Worm (Caenorhabditis elegans) whole organism, late embryonic: ENCODE measurements around the gene W05H9.4.
A peak's percentile ranks its signal among the peaks of the same experiment; 100 is the strongest.

ENCODE experiments used
- C08G9.2 ChIP-seq: sonication (generic microtip); optimal IDR thresholded peaks from 2 replicates; lab custom pipeline; 2016; ENCODE audit warnings: mild to moderate bottlenecking, missing genetic modification characterization, moderate library complexity, missing compliant biosample characterization
- C38D4.7 ChIP-seq: fragments of 200-800 bp; sonication (Bioruptor generic); optimal IDR thresholded peaks from 2 replicates; lab custom pipeline; 2018; ENCODE audit warnings: mild to moderate bottlenecking, missing genetic modification characterization, moderate library complexity, missing compliant biosample characterization
- F13H6.1 ChIP-seq: sonication (generic microtip); optimal IDR thresholded peaks from 2 replicates; lab custom pipeline; 2016; ENCODE audit warnings: missing genetic modification characterization, missing compliant biosample characterization
- K02D7.2 ChIP-seq: sonication (generic microtip); optimal IDR thresholded peaks from 2 replicates; lab custom pipeline; 2017; ENCODE audit warnings: mild to moderate bottlenecking, missing genetic modification characterization, missing compliant biosample characterization
- Y22D7AL.16 ChIP-seq: sonication (generic microtip); optimal IDR thresholded peaks from 2 replicates; lab custom pipeline; 2016; ENCODE audit warnings: missing genetic modification characterization, missing compliant biosample characterization
- ahr-1 ChIP-seq: sonication (generic microtip); optimal IDR thresholded peaks from 2 replicates; lab custom pipeline; 2016; ENCODE audit warnings: missing genetic modification characterization, missing compliant biosample characterization
- ama-1 ChIP-seq: fragments of 150-350 bp; optimal IDR thresholded peaks from 2 replicates; lab custom pipeline; 2014
- ceh-14 ChIP-seq: sonication (generic microtip); optimal IDR thresholded peaks from 2 replicates; lab custom pipeline; 2016; ENCODE audit warnings: missing genotype, missing genetic modification characterization, missing compliant biosample characterization
- ceh-18 ChIP-seq: sonication (generic microtip); optimal IDR thresholded peaks from 2 replicates; lab custom pipeline; 2016; ENCODE audit warnings: missing genetic modification characterization, missing compliant biosample characterization
- ceh-19 ChIP-seq: fragments of 200-800 bp; sonication (Bioruptor generic); optimal IDR thresholded peaks from 2 replicates; lab custom pipeline; 2018; ENCODE audit warnings: mild to moderate bottlenecking, missing genetic modification characterization, missing compliant biosample characterization
- ceh-2 ChIP-seq: sonication (generic microtip); optimal IDR thresholded peaks from 2 replicates; lab custom pipeline; 2016; ENCODE audit warnings: missing genotype, missing genetic modification characterization, missing compliant biosample characterization
- ceh-22 ChIP-seq: sonication (generic microtip); optimal IDR thresholded peaks from 2 replicates; lab custom pipeline; 2017; ENCODE audit warnings: missing biosample characterization, missing genetic modification characterization
- ceh-24 ChIP-seq: sonication (generic microtip); optimal IDR thresholded peaks from 2 replicates; lab custom pipeline; 2016; ENCODE audit warnings: mild to moderate bottlenecking, missing genetic modification characterization, missing compliant biosample characterization
- ceh-31 ChIP-seq: sonication (generic microtip); optimal IDR thresholded peaks from 2 replicates; lab custom pipeline; 2016; ENCODE audit warnings: missing genetic modification characterization, missing compliant biosample characterization
- ceh-45 ChIP-seq: fragments of 200-800 bp; sonication (Bioruptor generic); IDR thresholded peaks from 2 replicates; pipeline ENCODE4 v1.3.6; 2022; ENCODE audit warnings: missing genetic modification reagents, missing genetic modification characterization, missing compliant biosample characterization
- ceh-48 ChIP-seq: sonication (generic microtip); optimal IDR thresholded peaks from 2 replicates; lab custom pipeline; 2016; ENCODE audit warnings: missing genetic modification characterization, inconsistent platforms, missing compliant biosample characterization
- ceh-6 ChIP-seq: fragments of 200-800 bp; sonication (Bioruptor generic); optimal IDR thresholded peaks from 2 replicates; lab custom pipeline; 2018; ENCODE audit warnings: mild to moderate bottlenecking, missing genetic modification characterization, missing compliant biosample characterization
- ceh-9 ChIP-seq: sonication (generic microtip); optimal IDR thresholded peaks from 2 replicates; lab custom pipeline; 2016; ENCODE audit warnings: mild to moderate bottlenecking, missing genetic modification characterization, inconsistent platforms, missing compliant biosample characterization
- che-1 ChIP-seq: sonication (generic microtip); optimal IDR thresholded peaks from 2 replicates; lab custom pipeline; 2016; ENCODE audit warnings: mild to moderate bottlenecking, missing genetic modification characterization, missing compliant biosample characterization
- dmd-4 ChIP-seq: sonication (generic microtip); optimal IDR thresholded peaks from 2 replicates; lab custom pipeline; 2016; ENCODE audit warnings: borderline replicate concordance, missing genetic modification characterization, missing compliant biosample characterization
- dve-1 ChIP-seq: sonication (generic microtip); optimal IDR thresholded peaks from 2 replicates; lab custom pipeline; 2017; ENCODE audit warnings: antibody characterized with exemption, mild to moderate bottlenecking, missing genetic modification characterization, missing compliant biosample characterization
- elt-2 ChIP-seq: sonication (generic microtip); optimal IDR thresholded peaks from 2 replicates; lab custom pipeline; 2016; ENCODE audit warnings: missing genetic modification reagents, missing genetic modification characterization, missing compliant biosample characterization
- fax-1 ChIP-seq: sonication (generic microtip); optimal IDR thresholded peaks from 2 replicates; lab custom pipeline; 2016; ENCODE audit warnings: missing genotype, missing genetic modification characterization, missing compliant biosample characterization
- fkh-10 ChIP-seq: fragments of 150-350 bp; optimal IDR thresholded peaks from 2 replicates; lab custom pipeline; 2014; ENCODE audit warnings: missing biosample characterization, missing genetic modification reagents, missing genetic modification characterization
- gmeb-2 ChIP-seq: sonication (generic microtip); optimal IDR thresholded peaks from 2 replicates; lab custom pipeline; 2016; ENCODE audit warnings: missing genetic modification characterization, inconsistent platforms, missing compliant biosample characterization
- hlh-13 ChIP-seq: fragments of 200-800 bp; sonication (Bioruptor generic); optimal IDR thresholded peaks from 2 replicates; lab custom pipeline; 2018; ENCODE audit warnings: mild to moderate bottlenecking, missing genetic modification characterization, missing compliant biosample characterization
- hlh-15 ChIP-seq: sonication (generic microtip); optimal IDR thresholded peaks from 2 replicates; lab custom pipeline; 2016; ENCODE audit warnings: missing genetic modification characterization, missing compliant biosample characterization
- hlh-8 ChIP-seq: sonication (generic microtip); optimal IDR thresholded peaks from 2 replicates; lab custom pipeline; 2016; ENCODE audit warnings: missing genotype, missing genetic modification characterization, missing compliant biosample characterization
- madf-2 ChIP-seq: sonication (generic microtip); optimal IDR thresholded peaks from 2 replicates; lab custom pipeline; 2017; ENCODE audit warnings: missing genetic modification characterization, missing compliant biosample characterization
- mec-3 ChIP-seq: sonication (generic microtip); optimal IDR thresholded peaks from 2 replicates; lab custom pipeline; 2016; ENCODE audit warnings: borderline replicate concordance, missing genetic modification characterization, missing compliant biosample characterization
- nhr-232 ChIP-seq: sonication (generic microtip); optimal IDR thresholded peaks from 2 replicates; lab custom pipeline; 2016; ENCODE audit warnings: missing genetic modification characterization, missing compliant biosample characterization
- npax-4 ChIP-seq: sonication (generic microtip); optimal IDR thresholded peaks from 2 replicates; lab custom pipeline; 2016; ENCODE audit warnings: missing genetic modification characterization, missing compliant biosample characterization
- odd-2 ChIP-seq: sonication (generic microtip); optimal IDR thresholded peaks from 2 replicates; lab custom pipeline; 2017; ENCODE audit warnings: antibody characterized with exemption, mild to moderate bottlenecking, missing genetic modification characterization, missing compliant biosample characterization
- pag-3 ChIP-seq: sonication (generic microtip); optimal IDR thresholded peaks from 2 replicates; lab custom pipeline; 2016; ENCODE audit warnings: missing compliant biosample characterization, missing genetic modification characterization, borderline replicate concordance
- pax-1 ChIP-seq: fragments of 150-350 bp; optimal IDR thresholded peaks from 2 replicates; lab custom pipeline; 2014; ENCODE audit warnings: missing biosample characterization, missing genetic modification characterization
- pha-4 ChIP-seq: fragments of 150-350 bp; optimal IDR thresholded peaks from 2 replicates; lab custom pipeline; 2018; ENCODE audit warnings: missing biosample characterization, missing genetic modification reagents, missing genetic modification characterization
- pros-1 ChIP-seq: fragments of 150-350 bp; optimal IDR thresholded peaks from 2 replicates; lab custom pipeline; 2014; ENCODE audit warnings: missing biosample characterization, missing genetic modification reagents, missing genetic modification characterization
- rnt-1 ChIP-seq: sonication (generic microtip); optimal IDR thresholded peaks from 2 replicates; lab custom pipeline; 2016; ENCODE audit warnings: missing genetic modification characterization, missing compliant biosample characterization
- sdc-2 ChIP-seq: sonication (generic microtip); optimal IDR thresholded peaks from 2 replicates; lab custom pipeline; 2016; ENCODE audit warnings: missing genotype, missing genetic modification characterization, missing compliant biosample characterization
- sox-2 ChIP-seq: fragments of 200-800 bp; sonication (Bioruptor generic); IDR thresholded peaks from 2 replicates; pipeline ENCODE4 v1.3.6; 2022; ENCODE audit warnings: missing genetic modification reagents, missing genetic modification characterization, missing compliant biosample characterization
- syd-9 ChIP-seq: sonication (generic microtip); optimal IDR thresholded peaks from 2 replicates; lab custom pipeline; 2016; ENCODE audit warnings: mild to moderate bottlenecking, missing genetic modification characterization, moderate library complexity, missing compliant biosample characterization
- tbx-2 ChIP-seq: sonication (generic microtip); optimal IDR thresholded peaks from 2 replicates; lab custom pipeline; 2016; ENCODE audit warnings: missing genetic modification characterization, missing compliant biosample characterization
- tbx-7 ChIP-seq: sonication (generic microtip); optimal IDR thresholded peaks from 2 replicates; lab custom pipeline; 2016; ENCODE audit warnings: missing genotype, missing genetic modification characterization, missing compliant biosample characterization
- ttx-3 ChIP-seq: sonication (generic microtip); optimal IDR thresholded peaks from 2 replicates; lab custom pipeline; 2016; ENCODE audit warnings: missing genetic modification reagents, missing genetic modification characterization, missing compliant biosample characterization
- unc-42 ChIP-seq: sonication (generic microtip); optimal IDR thresholded peaks from 2 replicates; lab custom pipeline; 2016; ENCODE audit warnings: missing genotype, missing genetic modification characterization, missing compliant biosample characterization
- unc-55 ChIP-seq: sonication (generic microtip); optimal IDR thresholded peaks from 2 replicates; lab custom pipeline; 2017; ENCODE audit warnings: missing biosample characterization, missing genetic modification reagents, missing genetic modification characterization
- zip-5 ChIP-seq: sonication (generic microtip); optimal IDR thresholded peaks from 2 replicates; lab custom pipeline; 2016; ENCODE audit warnings: missing genetic modification characterization, missing compliant biosample characterization
- ztf-16 ChIP-seq: sonication (generic microtip); optimal IDR thresholded peaks from 2 replicates; lab custom pipeline; 2017; ENCODE audit warnings: missing genetic modification characterization, missing compliant biosample characterization

The W05H9.4 gene

DNA sequence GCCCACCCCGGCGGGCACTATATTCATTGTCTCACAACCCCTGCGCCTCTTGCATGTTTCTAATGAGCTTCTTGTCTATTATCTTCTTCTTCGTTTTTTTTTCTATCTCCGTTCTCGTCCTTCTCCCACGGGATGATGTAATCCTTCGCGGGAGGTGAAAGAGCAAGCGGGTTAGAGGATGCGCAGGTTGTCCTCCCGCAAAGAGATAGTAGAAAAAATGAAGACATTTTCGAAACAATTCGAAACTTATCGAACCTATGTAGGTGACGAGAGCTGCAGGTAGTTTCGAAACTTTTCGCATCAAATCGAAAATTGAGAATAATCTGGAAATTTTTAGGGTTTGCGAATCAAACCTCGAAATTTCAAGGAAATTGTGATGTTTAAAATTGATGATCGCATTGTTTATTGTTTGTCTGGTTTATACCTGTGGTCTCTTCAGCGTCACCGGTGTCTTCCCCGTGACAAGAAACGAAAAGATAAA lies 13.1 kb upstream of the W05H9.4 start:
- TF ChIP-seq fkh-10 (no peak), madf-2 (no peak), K02D7.2 (no peak), tbx-2 (tag; lab: Kevin White, UChicago) (peak; percentile 25), unc-55 (no peak), sox-2 (GFP tag; lab: Robert Waterston, UW) (no peak), ceh-18 (peak; percentile 73)

DNA sequence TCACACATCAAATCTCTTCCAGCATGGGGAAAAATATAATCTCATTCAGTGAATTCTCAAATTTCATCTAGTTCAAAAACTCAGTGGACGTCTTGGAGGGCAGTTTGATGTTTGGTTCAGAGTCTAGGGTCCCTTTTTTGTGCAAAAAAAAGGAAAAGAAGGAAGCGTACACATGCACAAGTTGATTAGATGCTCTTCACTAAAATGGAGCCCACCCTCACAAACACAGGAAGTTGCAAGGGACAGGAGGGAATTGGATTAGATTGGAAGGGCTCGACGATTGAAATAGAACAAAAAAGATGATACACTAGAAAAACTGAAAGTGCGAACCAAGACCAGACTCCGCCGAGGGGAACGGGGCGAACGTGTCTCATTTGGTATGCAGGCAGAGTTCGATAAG lies 12.6 kb upstream of the W05H9.4 start:
- TF ChIP-seq gmeb-2 (tag; lab: Kevin White, UChicago), result no peak
- TF ChIP-seq ceh-6 (GFP tag; lab: Kevin White, UChicago), result no peak
- no peak for TF ChIP-seq dve-1 (tag; lab: Kevin White, UChicago)
- TF ChIP-seq ceh-31, result peak; percentile 19
- no peak for TF ChIP-seq fax-1 (tag; lab: Kevin White, UChicago)
- peak; percentile 97 for TF ChIP-seq unc-42
- TF ChIP-seq mec-3, result no peak
- TF ChIP-seq ceh-9 (tag; lab: Kevin White, UChicago), result no peak

DNA sequence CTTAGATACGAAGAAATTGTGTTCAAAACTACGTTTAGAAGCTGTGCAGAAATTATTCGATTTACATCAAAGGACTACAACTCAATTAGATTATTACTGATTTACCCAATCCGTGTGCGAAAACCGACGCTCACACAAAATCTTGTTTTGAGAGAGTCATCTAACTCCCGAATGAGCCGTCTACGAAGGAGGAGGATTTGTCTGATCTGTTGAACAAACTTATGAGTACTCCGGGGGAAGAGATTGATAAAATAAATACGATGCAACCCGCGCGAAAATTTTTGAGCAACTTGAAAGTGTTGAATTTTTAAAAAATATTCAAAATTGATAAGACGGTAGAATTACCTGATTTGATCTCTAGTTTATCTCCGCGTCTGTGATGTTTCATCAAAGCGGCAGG lies 12.1 kb upstream of the W05H9.4 start:
- no peak for TF ChIP-seq npax-4 (tag; lab: Kevin White, UChicago)
- no peak for TF ChIP-seq ceh-45 (GFP tag; lab: Robert Waterston, UW)
- no peak for TF ChIP-seq ceh-2
- TF ChIP-seq C08G9.2 (tag; lab: Kevin White, UChicago), result no peak
- no peak for TF ChIP-seq syd-9 (tag; lab: Kevin White, UChicago)
- no peak for TF ChIP-seq F13H6.1
- no peak for TF ChIP-seq che-1 (tag; lab: Kevin White, UChicago)
- no peak for TF ChIP-seq hlh-13
- TF ChIP-seq ceh-6 (GFP tag; lab: Kevin White, UChicago), result no peak
- no peak for TF ChIP-seq C38D4.7
- TF ChIP-seq odd-2 (tag; lab: Kevin White, UChicago), result no peak
- no peak for TF ChIP-seq ahr-1 (tag; lab: Kevin White, UChicago)
- no peak for TF ChIP-seq ceh-24 (tag; lab: Kevin White, UChicago)
- no peak for TF ChIP-seq pag-3

DNA sequence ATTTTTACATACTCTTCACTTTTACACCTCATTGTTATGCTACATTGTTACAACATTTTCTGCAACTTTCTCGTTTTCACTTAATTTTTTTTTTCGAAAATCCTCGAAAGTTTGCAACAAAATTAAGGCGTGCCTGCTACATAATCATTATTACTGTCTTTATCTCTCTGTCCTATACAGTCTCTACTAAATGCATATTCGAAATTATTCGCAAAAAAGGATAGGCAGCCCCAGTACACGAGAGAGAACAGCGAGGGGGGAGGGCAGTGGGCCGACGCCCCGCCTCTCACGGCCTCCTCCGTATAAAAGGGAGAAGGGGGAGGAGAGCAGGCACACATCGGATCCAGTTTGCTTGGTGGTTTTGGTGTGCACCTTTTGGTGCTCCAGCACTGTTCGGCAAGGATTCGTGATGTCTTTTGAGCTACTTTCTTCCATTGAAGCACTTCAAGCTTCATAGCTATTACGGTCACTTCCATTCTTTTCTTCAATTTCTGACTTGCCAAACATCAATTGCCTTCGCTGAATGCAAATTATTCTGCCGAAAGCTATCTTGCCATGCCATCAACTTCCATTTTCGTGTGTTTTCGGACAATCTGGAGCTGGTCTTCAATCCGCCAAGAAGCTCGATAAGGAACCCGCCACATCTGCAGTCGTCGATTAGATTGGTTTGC lies 11.4 kb upstream of the W05H9.4 start:
- no peak for TF ChIP-seq ttx-3 (tag; lab: Kevin White, UChicago)
- no peak for TF ChIP-seq ztf-16 (tag; lab: Kevin White, UChicago)
- TF ChIP-seq ceh-6 (GFP tag; lab: Kevin White, UChicago), result no peak
- TF ChIP-seq tbx-7, result no peak
- TF ChIP-seq pag-3, result no peak
- no peak for TF ChIP-seq ceh-22 (tag; lab: Kevin White, UChicago)
- TF ChIP-seq ceh-2, result peak; percentile 37
- TF ChIP-seq sdc-2, result no peak
- TF ChIP-seq rnt-1 (tag; lab: Kevin White, UChicago), result peak; percentile 48
- no peak for TF ChIP-seq zip-5 (tag; lab: Kevin White, UChicago)
- no peak for TF ChIP-seq ceh-19 (GFP tag; lab: Kevin White, UChicago)
- TF ChIP-seq ceh-14 (tag; lab: Kevin White, UChicago), result no peak
- TF ChIP-seq pha-4, result no peak
- TF ChIP-seq pax-1 (tag; lab: Kevin White, UChicago), result no peak
- TF ChIP-seq pros-1, result peak; percentile 59
- peak; percentile 37 for TF ChIP-seq gmeb-2 (tag; lab: Kevin White, UChicago)
- no peak for TF ChIP-seq ceh-24 (tag; lab: Kevin White, UChicago)
- TF ChIP-seq C08G9.2 (tag; lab: Kevin White, UChicago), result no peak
- no peak for TF ChIP-seq ceh-48 (tag; lab: Kevin White, UChicago)
- TF ChIP-seq nhr-232 (tag; lab: Kevin White, UChicago), result no peak
- no peak for TF ChIP-seq hlh-15
- TF ChIP-seq ceh-31, result peak; percentile 54
- peak; percentile 83 for TF ChIP-seq ama-1 (lab: Kevin White, UChicago)
- TF ChIP-seq hlh-8 (tag; lab: Kevin White, UChicago), result no peak
- no peak for TF ChIP-seq ahr-1 (tag; lab: Kevin White, UChicago)
- TF ChIP-seq unc-42, result peak; percentile 33
- TF ChIP-seq Y22D7AL.16, result no peak
- no peak for TF ChIP-seq elt-2 (tag; lab: Kevin White, UChicago)
- TF ChIP-seq dmd-4, result no peak
